Worm (Caenorhabditis elegans) whole organism, L4 larva: ENCODE results near the gene F09E5.11.
"Not testable (repeated sequence)": the region's sequence is repeated elsewhere in the genome, so short reads cannot be mapped to it uniquely, and the experiment has no call there.

Experiments used
- F37D6.2 ChIP-seq: sonication (generic microtip); optimal IDR thresholded peaks from 2 replicates; lab custom pipeline; 2016; ENCODE audit warnings: mild to moderate bottlenecking, missing genetic modification characterization, missing compliant biosample characterization
- T20F7.1 ChIP-seq: fragments of 200-800 bp; sonication (Bioruptor generic); optimal IDR thresholded peaks from 2 replicates; lab custom pipeline; 2018; ENCODE audit warnings: mild to moderate bottlenecking, missing genetic modification characterization, missing compliant biosample characterization
- T26A8.4 ChIP-seq: fragments of 200-800 bp; sonication (Bioruptor generic); IDR thresholded peaks from 2 replicates; pipeline ENCODE4 v1.3.6; 2022; ENCODE audit warnings: missing genetic modification characterization, missing compliant biosample characterization
- arid-1 ChIP-seq: fragments of 200-800 bp; sonication (Bioruptor generic); conservative IDR thresholded peaks from 2 replicates; pipeline ENCODE4 v1.3.6; 2022; ENCODE audit warnings: missing genetic modification reagents, missing genetic modification characterization, missing compliant biosample characterization
- ceh-20 ChIP-seq: fragments of 200-800 bp; sonication (Bioruptor generic); IDR thresholded peaks from 2 replicates; pipeline ENCODE4 v1.3.6; 2022; ENCODE audit warnings: missing genetic modification reagents, missing genetic modification characterization, missing compliant biosample characterization
- ceh-32 ChIP-seq: sonication (generic microtip); optimal IDR thresholded peaks from 2 replicates; lab custom pipeline; 2016; ENCODE audit warnings: mild to moderate bottlenecking, missing genetic modification characterization, missing compliant biosample characterization; ENCODE audit not compliant: poor library complexity
- ceh-44 ChIP-seq: fragments of 200-800 bp; sonication (Bioruptor generic); IDR thresholded peaks from 2 replicates; pipeline ENCODE4 v1.3.6; 2022; ENCODE audit warnings: missing genetic modification reagents, missing genetic modification characterization, missing compliant biosample characterization
- ces-1 ChIP-seq: fragments of 150-350 bp; sonication (generic microtip); optimal IDR thresholded peaks from 4 replicates; lab custom pipeline; 2014; ENCODE audit warnings: missing biosample characterization, missing genetic modification reagents, missing genetic modification characterization
- cey-2 ChIP-seq: sonication (generic microtip); optimal IDR thresholded peaks from 3 replicates; lab custom pipeline; 2017; ENCODE audit warnings: missing genetic modification characterization, mild to moderate bottlenecking, missing compliant biosample characterization, antibody characterized with exemption, borderline replicate concordance; ENCODE audit not compliant: insufficient read depth
- daf-12 ChIP-seq: fragments of 150-350 bp; optimal IDR thresholded peaks from 2 replicates; lab custom pipeline; 2014; ENCODE audit warnings: missing biosample characterization, missing genetic modification reagents, missing genetic modification characterization
- daf-8 ChIP-seq: fragments of 200-800 bp; sonication (Bioruptor generic); IDR thresholded peaks from 2 replicates; pipeline ENCODE4 v1.3.6; 2022; ENCODE audit warnings: missing genetic modification characterization, missing compliant biosample characterization
- dpl-1 ChIP-seq: fragments of 150-350 bp; optimal IDR thresholded peaks from 2 replicates; lab custom pipeline; 2014; ENCODE audit warnings: missing biosample characterization, missing genetic modification reagents, missing genetic modification characterization
- duxl-1 ChIP-seq: sonication (generic microtip); optimal IDR thresholded peaks from 2 replicates; lab custom pipeline; 2016; ENCODE audit warnings: mild to moderate bottlenecking, missing genetic modification characterization, moderate library complexity, missing compliant biosample characterization; ENCODE audit not compliant: poor library complexity
- hif-1 ChIP-seq, 2 experiments: sonication (generic microtip); optimal IDR thresholded peaks; 2 replicates each; lab custom pipeline; 2016 to 2017; ENCODE audit warnings: missing compliant biosample characterization in 2 of 2, missing genetic modification characterization in 2 of 2, missing genetic modification reagents in 2 of 2, missing genotype in 2 of 2, mild to moderate bottlenecking in 1 of 2
- hlh-30 ChIP-seq: sonication (generic microtip); optimal IDR thresholded peaks from 2 replicates; lab custom pipeline; 2017; ENCODE audit warnings: antibody characterized with exemption, mild to moderate bottlenecking, missing genetic modification characterization, missing compliant biosample characterization; ENCODE audit not compliant: insufficient read depth
- lim-7 ChIP-seq: fragments of 200-800 bp; sonication (Bioruptor generic); IDR thresholded peaks from 2 replicates; pipeline ENCODE4 v1.3.6; 2022; ENCODE audit warnings: missing genetic modification characterization, missing compliant biosample characterization
- lin-1 ChIP-seq: fragments of 200-800 bp; sonication (Bioruptor generic); IDR thresholded peaks from 2 replicates; pipeline ENCODE4 v1.3.6; 2022; ENCODE audit warnings: missing genetic modification reagents, missing genetic modification characterization, missing compliant biosample characterization
- lin-15B ChIP-seq: fragments of 150-350 bp; sonication (generic microtip); optimal IDR thresholded peaks from 3 replicates; lab custom pipeline; 2014; ENCODE audit warnings: missing biosample characterization, missing genetic modification characterization
- lin-38 ChIP-seq: fragments of 200-800 bp; sonication (Bioruptor generic); IDR thresholded peaks from 2 replicates; pipeline ENCODE4 v1.3.6; 2022; ENCODE audit warnings: missing genetic modification reagents, missing genetic modification characterization, missing compliant biosample characterization
- madf-5 ChIP-seq, 2 experiments: fragments of 200-800 bp; sonication (Bioruptor generic); IDR thresholded peaks; 2 replicates each; pipeline ENCODE4 v1.3.6; 2022; ENCODE audit warnings: missing compliant biosample characterization in 2 of 2, missing genetic modification characterization in 2 of 2
- madf-9 ChIP-seq: fragments of 200-800 bp; sonication (Bioruptor generic); conservative IDR thresholded peaks from 2 replicates; pipeline ENCODE4 v1.3.6; 2022; ENCODE audit warnings: missing genetic modification reagents, missing genetic modification characterization, missing compliant biosample characterization
- mdt-29 ChIP-seq: fragments of 200-800 bp; sonication (Bioruptor generic); IDR thresholded peaks from 2 replicates; pipeline ENCODE4 v1.3.6; 2022; ENCODE audit warnings: missing genetic modification reagents, missing genetic modification characterization, missing compliant biosample characterization
- mep-1 ChIP-seq: fragments of 150-350 bp; sonication (generic microtip); optimal IDR thresholded peaks from 3 replicates; lab custom pipeline; 2014; ENCODE audit warnings: missing biosample characterization, missing genetic modification characterization
- mxl-3 ChIP-seq: fragments of 200-800 bp; sonication (Bioruptor generic); optimal IDR thresholded peaks from 2 replicates; lab custom pipeline; 2018; ENCODE audit warnings: mild to moderate bottlenecking, missing genetic modification characterization, missing compliant biosample characterization
- nhr-102 ChIP-seq: sonication (generic microtip); optimal IDR thresholded peaks from 2 replicates; lab custom pipeline; 2016; ENCODE audit warnings: mild to moderate bottlenecking, missing genetic modification characterization, moderate library complexity, missing compliant biosample characterization
- nhr-28 ChIP-seq: fragments of 150-350 bp; optimal IDR thresholded peaks from 2 replicates; lab custom pipeline; 2014; ENCODE audit warnings: missing biosample characterization, missing genetic modification characterization
- nhr-41 ChIP-seq: fragments of 200-800 bp; sonication (Bioruptor generic); IDR thresholded peaks from 2 replicates; pipeline ENCODE4 v1.3.6; 2022; ENCODE audit warnings: missing genetic modification reagents, missing genetic modification characterization, missing compliant biosample characterization
- nhr-42 ChIP-seq: fragments of 200-800 bp; sonication (Bioruptor generic); IDR thresholded peaks from 2 replicates; pipeline ENCODE4 v1.3.6; 2022; ENCODE audit warnings: missing genetic modification characterization, missing compliant biosample characterization
- pha-4 ChIP-seq, 2 experiments: fragments of 150-350 bp in 1 of 2; fragments of 200-800 bp in 1 of 2; sonication (Bioruptor generic) in 1 of 2; IDR thresholded peaks in 1 of 2; optimal IDR thresholded peaks in 1 of 2; 2 replicates each; pipeline versions ENCODE4 v1.3.6 to Lab custom; 2014 to 2022; ENCODE audit warnings: missing genetic modification characterization in 2 of 2, missing genetic modification reagents in 2 of 2, missing biosample characterization in 1 of 2, missing compliant biosample characterization in 1 of 2
- rbr-2 ChIP-seq: sonication (generic microtip); optimal IDR thresholded peaks from 2 replicates; lab custom pipeline; 2016; ENCODE audit warnings: missing genotype, missing genetic modification characterization, missing compliant biosample characterization
- saeg-2 ChIP-seq: fragments of 200-800 bp; sonication (Bioruptor generic); IDR thresholded peaks from 2 replicates; pipeline ENCODE4 v1.3.6; 2022; ENCODE audit warnings: missing genetic modification reagents, missing genetic modification characterization, missing compliant biosample characterization
- set-16 ChIP-seq: fragments of 200-800 bp; sonication (Bioruptor generic); IDR thresholded peaks from 2 replicates; pipeline ENCODE4 v1.3.6; 2022; ENCODE audit warnings: missing genetic modification reagents, missing genetic modification characterization, missing compliant biosample characterization
- snpc-1.2 ChIP-seq: fragments of 200-800 bp; sonication (Bioruptor generic); IDR thresholded peaks from 2 replicates; pipeline ENCODE4 v1.3.6; 2022; ENCODE audit warnings: missing genetic modification reagents, missing genetic modification characterization, missing compliant biosample characterization
- tra-1 ChIP-seq: fragments of 200-800 bp; sonication (Bioruptor generic); IDR thresholded peaks from 2 replicates; pipeline ENCODE4 v1.3.6; 2022; ENCODE audit warnings: missing genetic modification reagents, missing genetic modification characterization, missing compliant biosample characterization
- vab-7 ChIP-seq: fragments of 200-800 bp; sonication (Bioruptor generic); IDR thresholded peaks from 2 replicates; pipeline ENCODE4 v1.3.6; 2022; ENCODE audit warnings: missing genetic modification reagents, missing genetic modification characterization, missing compliant biosample characterization
- zag-1 ChIP-seq: fragments of 150-350 bp; optimal IDR thresholded peaks from 2 replicates; lab custom pipeline; 2014; ENCODE audit warnings: missing biosample characterization, missing genetic modification characterization

Gene F09E5.11

DNA sequence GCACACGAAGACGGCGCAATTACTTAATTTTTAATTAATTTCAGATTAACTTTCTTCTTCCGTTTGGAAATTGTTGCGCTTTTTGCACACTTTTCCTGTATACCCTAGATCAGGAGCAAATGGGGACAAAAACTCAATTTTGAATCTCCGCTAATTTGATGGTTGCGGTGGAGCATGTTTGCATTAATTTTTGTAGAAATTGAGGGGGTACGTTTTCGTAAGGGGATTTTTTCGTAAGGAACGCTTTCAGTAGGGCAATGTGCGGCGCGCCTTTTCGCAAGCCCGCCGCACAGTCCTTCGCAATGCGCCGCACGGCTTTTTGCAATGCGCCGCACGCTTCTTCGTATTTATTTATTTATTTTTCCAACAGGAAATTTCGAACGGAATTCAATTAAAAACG is 11.6 kb downstream of the F09E5.11 start (continued):
- TF ChIP-seq dpl-1 (GFP tag; lab: Kevin White, UChicago) (peak; percentile 78), mdt-29 (peak; percentile 67; the same call in 1 of the 2 replicates), saeg-2 (GFP tag; lab: Robert Waterston, UW) (peak; percentile 90), lim-7 (GFP tag; lab: Robert Waterston, UW) (peak; percentile 59), T20F7.1 (GFP tag; lab: Kevin White, UChicago) (peak; percentile 25), vab-7 (GFP tag; lab: Robert Waterston, UW) (peak; percentile 90), nhr-42 (GFP tag; lab: Robert Waterston, UW) (peak; percentile 92), lin-1 (peak; percentile 88), snpc-1.2 (GFP tag; lab: Robert Waterston, UW) (peak; percentile 85), arid-1 (peak; percentile 84), set-16 (GFP tag; lab: Robert Waterston, UW) (peak; percentile 65; the same call in 1 of the 2 replicates), pha-4 (GFP tag; IDR thresholded peaks at IDR 0.05; lab: Robert Waterston, UW) (peak; percentile 93), ceh-20 (GFP tag; lab: Robert Waterston, UW) (peak; percentile 93), ceh-44 (GFP tag; lab: Robert Waterston, UW) (peak; percentile 84), nhr-28 (tag; lab: Kevin White, UChicago) (peak; percentile 48), mep-1 (tag; lab: Kevin White, UChicago) (peak; percentile 58), rbr-2 (tag; lab: Kevin White, UChicago) (peak; percentile 21), nhr-41 (GFP tag; lab: Robert Waterston, UW) (peak; percentile 56; the same call in 1 of the 2 replicates), T26A8.4 (peak; percentile 97), madf-9 (GFP tag; lab: Robert Waterston, UW) (peak; percentile 72), nhr-102 (peak; percentile 40), tra-1 (GFP tag; lab: Robert Waterston, UW) (peak; percentile 88), hif-1 (tag; optimal IDR thresholded peaks at IDR 0.05; lab: Kevin White, UChicago) (peak in 1 of 2 experiments; percentile 12), madf-5 (GFP tag; IDR thresholded peaks at IDR 0.05; lab: Robert Waterston, UW) (peak in 1 of 2 experiments; percentile 86; a peak in 2 of 4 replicates), duxl-1 (tag; lab: Kevin White, UChicago) (peak; percentile 43), lin-38 (GFP tag; lab: Robert Waterston, UW) (peak; percentile 99), hlh-30 (peak; percentile 8)
- not testable (repeated sequence) for TF ChIP-seq pha-4 (tag; optimal IDR thresholded peaks at IDR 0.05; lab: Kevin White, UChicago)

- no peak for TF ChIP-seq ces-1 (GFP tag; lab: Kevin White, UChicago)
- TF ChIP-seq F37D6.2 = no peak
- TF ChIP-seq tra-1 (GFP tag; lab: Robert Waterston, UW) = no peak
- no peak for TF ChIP-seq ceh-44 (GFP tag; lab: Robert Waterston, UW)
- TF ChIP-seq nhr-102 = no peak
- TF ChIP-seq pha-4 (GFP tag; IDR thresholded peaks at IDR 0.05; lab: Robert Waterston, UW) = no peak
- TF ChIP-seq pha-4 (tag; optimal IDR thresholded peaks at IDR 0.05; lab: Kevin White, UChicago) = no peak
- no peak for TF ChIP-seq lin-15B (tag; lab: Kevin White, UChicago)
- no peak for TF ChIP-seq daf-8 (GFP tag; lab: Robert Waterston, UW)
- TF ChIP-seq zag-1 (tag; lab: Kevin White, UChicago) = no peak
- TF ChIP-seq daf-12 (tag; lab: Kevin White, UChicago) = no peak
- no peak for TF ChIP-seq cey-2
- TF ChIP-seq nhr-42 (GFP tag; lab: Robert Waterston, UW) = no peak
- TF ChIP-seq rbr-2 (tag; lab: Kevin White, UChicago) = no peak
- no peak for TF ChIP-seq ceh-32 (tag; lab: Kevin White, UChicago)
- TF ChIP-seq mxl-3 (GFP tag; lab: Kevin White, UChicago) = no peak
Observed at ce11 chrII:5344775-5345174, 13.2 kb downstream of the F09E5.11 start, which contains the start of gene F09E5.14. F09E5.14 (minus strand) TSS chrII:5344875.
